Fruit fly (Drosophila melanogaster) whole organism, wandering third instar larva: ENCODE measurements around the gene CG43098.

Experiments used
- CG32264 ChIP-seq: fragments of 200-800 bp; sonication (Bioruptor generic); optimal IDR thresholded peaks from 2 replicates; lab custom pipeline; 2016; ENCODE audit warnings: missing biosample characterization, missing genetic modification characterization
- HLH106 ChIP-seq: fragments of 200-800 bp; optimal IDR thresholded peaks from 3 replicates; lab custom pipeline; 2019; ENCODE audit warnings: missing biosample characterization, mild to moderate bottlenecking, missing genetic modification characterization, moderate library complexity
- Hr78 ChIP-seq: fragments of >200 bp; optimal IDR thresholded peaks from 2 replicates; lab custom pipeline; 2017; ENCODE audit warnings: missing biosample characterization, missing genetic modification characterization
- brk ChIP-seq: fragments of 200-800 bp; sonication (Bioruptor generic); optimal IDR thresholded peaks from 2 replicates; lab custom pipeline; 2016; ENCODE audit warnings: missing biosample characterization, mild to moderate bottlenecking, missing genetic modification characterization
- foxo ChIP-seq, 2 experiments: fragments of 200-800 bp; sonication (Bioruptor generic); optimal IDR thresholded peaks; 2 replicates in 1 of 2; 3 replicates in 1 of 2; lab custom pipeline; 2016 to 2017; ENCODE audit warnings: missing biosample characterization in 2 of 2, missing genetic modification characterization in 2 of 2
- fru ChIP-seq: fragments of 200-800 bp; sonication (Bioruptor generic); optimal IDR thresholded peaks from 3 replicates; lab custom pipeline; 2016; ENCODE audit warnings: missing biosample characterization, mild to moderate bottlenecking, missing genetic modification characterization
- h ChIP-seq: fragments of 200-800 bp; sonication (Bioruptor generic); optimal IDR thresholded peaks from 3 replicates; lab custom pipeline; 2016; ENCODE audit warnings: missing biosample characterization, mild to moderate bottlenecking, missing genetic modification characterization
- pan ChIP-seq: fragments of >200 bp; optimal IDR thresholded peaks from 2 replicates; lab custom pipeline; 2017
- psq ChIP-seq: fragments of 200-800 bp; sonication (Bioruptor generic); optimal IDR thresholded peaks from 3 replicates; lab custom pipeline; 2017; ENCODE audit warnings: missing biosample characterization, mild to moderate bottlenecking, missing genetic modification characterization, moderate library complexity
- usp ChIP-seq: fragments of >200 bp; optimal IDR thresholded peaks from 2 replicates; lab custom pipeline; 2017; ENCODE audit warnings: missing biosample characterization, missing genetic modification characterization

DNA sequence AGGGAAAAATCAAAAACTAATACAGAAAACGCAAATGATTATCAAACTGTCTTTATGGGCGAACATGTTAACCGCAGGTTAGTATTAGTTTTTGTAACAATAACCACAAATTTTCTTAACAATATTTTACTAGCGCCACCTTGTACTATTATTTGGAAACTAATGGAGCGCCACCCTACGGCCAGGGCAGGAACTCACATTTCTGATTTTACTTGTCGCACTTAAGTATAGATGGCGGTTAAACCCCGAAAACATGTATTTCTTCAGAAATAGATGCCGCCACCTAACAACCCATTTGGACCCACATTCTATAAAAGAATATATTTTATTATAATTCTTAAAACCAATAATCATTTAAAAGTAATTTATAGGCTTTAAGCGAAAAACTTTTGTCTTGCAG, 42.5 kb upstream of the CG43098 start:
- TF ChIP-seq h (GFP tag; lab: Kevin White, UChicago) = peak; percentile 73
- TF ChIP-seq usp = no peak
- peak in 1 of 2 experiments; percentile 82 for TF ChIP-seq foxo (GFP tag; optimal IDR thresholded peaks at IDR 0.05; lab: Kevin White, UChicago)
- TF ChIP-seq psq (GFP tag; lab: Kevin White, UChicago) = peak; percentile 68
- no peak for TF ChIP-seq Hr78 (GFP tag; lab: Kevin White, UChicago)
- TF ChIP-seq HLH106 (tag; lab: Kevin White, UChicago) = peak; percentile 71
- no peak for TF ChIP-seq brk (GFP tag; lab: Kevin White, UChicago)
- TF ChIP-seq fru = peak; percentile 70
- TF ChIP-seq CG32264 (GFP tag; lab: Kevin White, UChicago) = no peak
- no peak for TF ChIP-seq pan (lab: Kevin White, UChicago)
